Fruit fly (Drosophila melanogaster) whole organism, larva: ENCODE measurements around the gene Cpr62Bb.

Source experiments
- noc ChIP-seq: fragments of 200-800 bp; sonication (Bioruptor generic); optimal IDR thresholded peaks from 3 replicates; lab custom pipeline; 2019; ENCODE audit warnings: missing biosample characterization, mild to moderate bottlenecking, missing genetic modification characterization, moderate library complexity

Cpr62Bb gene

dm6 chr3L:1835064-1835463 lies at the start of gene Cpr62Bb:
Gene Cpr62Bb, minus strand, starts transcription at chr3L:1835164.
- TF ChIP-seq noc = no peak

- TF ChIP-seq noc = peak; percentile 72
These were observed 49.7 kb upstream of the Cpr62Bb start, which contains the start of gene Aprt for dm6 chr3L:1884652-1885051. Gene Aprt, minus strand, starts transcription at chr3L:1885019.

dm6 chr3L:1882868-1883554 lies 48.0 kb upstream of the Cpr62Bb start, which contains the start of gene CG13937:
Gene CG13937, minus strand, starts transcription at chr3L:1883041.
- no peak for TF ChIP-seq noc

dm6 chr3L:1881919-1882318 lies 47.0 kb upstream of the Cpr62Bb start:
- peak; percentile 16 for TF ChIP-seq noc

dm6 chr3L:1880692-1881091 lies 45.7 kb upstream of the Cpr62Bb start:
- no peak for TF ChIP-seq noc

dm6 chr3L:1876215-1876625 lies 41.3 kb upstream of the Cpr62Bb start, which contains the start of gene dre4:
Gene dre4, minus strand, starts transcription at chr3L:1876312.
- peak; percentile 21 for TF ChIP-seq noc

dm6 chr3L:1869719-1870118 lies 34.8 kb upstream of the Cpr62Bb start, which contains the start of gene CG13924:
Gene CG13924, plus strand, starts transcription at chr3L:1870019.
- TF ChIP-seq noc = no peak

- no peak for TF ChIP-seq noc
These were observed 33.9 kb upstream of the Cpr62Bb start for dm6 chr3L:1868841-1869240.

- peak; percentile 7 for TF ChIP-seq noc
These were observed 31.3 kb upstream of the Cpr62Bb start for dm6 chr3L:1866021-1866811.

dm6 chr3L:1865121-1865727 lies 30.3 kb upstream of the Cpr62Bb start, which contains the start of the genes HBS1 and CG12025:
Gene HBS1, minus strand, starts transcription at chr3L:1865240.
Gene CG12025, plus strand, starts transcription at chr3L:1865430.
- peak; percentile 21 for TF ChIP-seq noc

dm6 chr3L:1861794-1862447 lies 27.0 kb upstream of the Cpr62Bb start, which contains the start of gene Rap1:
Gene Rap1, minus strand, starts transcription at chr3L:1862239.
- TF ChIP-seq noc = peak; percentile 58

- TF ChIP-seq noc = no peak
These were observed 26.4 kb upstream of the Cpr62Bb start for dm6 chr3L:1861400-1861793.

dm6 chr3L:1860749-1861148 lies 25.8 kb upstream of the Cpr62Bb start:
- TF ChIP-seq noc = no peak

dm6 chr3L:1859563-1859962 lies 24.6 kb upstream of the Cpr62Bb start:
- TF ChIP-seq noc = no peak

- TF ChIP-seq noc = peak; percentile 50
These were observed 21.7 kb upstream of the Cpr62Bb start, which contains the start of gene CG12024 for dm6 chr3L:1856467-1857350. Gene CG12024, plus strand, starts transcription at chr3L:1857165.
